Worm (Caenorhabditis elegans) whole organism, midembryonic: ENCODE measurements around the gene sra-27.

Source experiments
- T22C8.4 ChIP-seq: fragments of 200-800 bp; sonication (Bioruptor generic); IDR thresholded peaks from 2 replicates; pipeline ENCODE4 v1.3.6; 2022; ENCODE audit warnings: missing genetic modification characterization, missing compliant biosample characterization
- cog-1 ChIP-seq: sonication (generic microtip); optimal IDR thresholded peaks from 2 replicates; lab custom pipeline; 2016; ENCODE audit warnings: missing genetic modification characterization, missing compliant biosample characterization
- flt-1 ChIP-seq: fragments of 200-800 bp; sonication (Bioruptor generic); IDR thresholded peaks from 2 replicates; pipeline ENCODE4 v1.3.6; 2022; ENCODE audit warnings: missing genetic modification characterization, missing compliant biosample characterization
- klf-2 ChIP-seq: fragments of 200-800 bp; sonication (Bioruptor generic); conservative IDR thresholded peaks from 2 replicates; pipeline ENCODE4 v1.3.6; 2022; ENCODE audit warnings: missing genetic modification reagents, missing genetic modification characterization, missing compliant biosample characterization
- med-1 ChIP-seq: sonication (generic microtip); optimal IDR thresholded peaks from 2 replicates; lab custom pipeline; 2017; ENCODE audit warnings: missing genetic modification characterization, mild to moderate bottlenecking, missing compliant biosample characterization, antibody characterized with exemption, missing genetic modification reagents; ENCODE audit not compliant: insufficient read depth
- ref-1 ChIP-seq: fragments of 200-800 bp; sonication (Bioruptor generic); conservative IDR thresholded peaks from 2 replicates; pipeline ENCODE4 v1.3.6; 2022; ENCODE audit warnings: missing genetic modification reagents, missing genetic modification characterization, missing compliant biosample characterization
- tab-1 ChIP-seq: fragments of 200-800 bp; sonication (Bioruptor generic); IDR thresholded peaks from 2 replicates; pipeline ENCODE4 v1.3.6; 2022; ENCODE audit warnings: missing genetic modification characterization, missing compliant biosample characterization
- ztf-23 ChIP-seq: fragments of 200-800 bp; sonication (Bioruptor generic); IDR thresholded peaks from 2 replicates; pipeline ENCODE4 v1.3.6; 2022; ENCODE audit warnings: missing genetic modification reagents, missing genetic modification characterization, missing compliant biosample characterization
- ztf-29 ChIP-seq: fragments of 200-800 bp; sonication (Bioruptor generic); IDR thresholded peaks from 2 replicates; pipeline ENCODE4 v1.3.6; 2022; ENCODE audit warnings: missing genetic modification reagents, missing genetic modification characterization, missing compliant biosample characterization

The sra-27 gene

ce11 chrII:6568707-6569106 lies at the start of gene sra-27:
Gene sra-27 (plus strand): TSS chrII:6569007.
- TF ChIP-seq ref-1 (GFP tag; lab: Robert Waterston, UW) (no peak), flt-1 (no peak), klf-2 (GFP tag; lab: Robert Waterston, UW) (no peak), T22C8.4 (GFP tag; lab: Robert Waterston, UW) (no peak), ztf-29 (no peak), ztf-23 (GFP tag; lab: Robert Waterston, UW) (no peak), tab-1 (GFP tag; lab: Robert Waterston, UW) (no peak)

DNA sequence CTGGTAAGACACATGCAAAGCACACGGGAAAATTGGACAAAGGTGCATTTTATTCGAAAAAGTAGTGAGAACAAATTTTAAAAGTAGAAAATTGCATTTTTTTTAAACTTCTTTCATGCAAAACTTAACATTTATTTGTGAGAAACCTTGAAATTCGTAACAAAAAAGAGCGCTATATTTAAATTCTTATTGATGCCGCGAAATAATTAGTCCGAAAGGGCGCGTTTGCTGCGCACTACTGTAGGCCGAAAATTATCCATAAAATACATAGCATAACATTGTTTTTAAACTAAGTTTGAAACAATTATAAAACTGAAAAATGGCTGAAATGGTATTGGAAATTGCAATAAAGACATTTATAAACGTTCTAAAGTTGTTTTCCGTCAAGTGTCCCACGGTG lies 49.1 kb upstream of the sra-27 start:
- no peak for TF ChIP-seq klf-2 (GFP tag; lab: Robert Waterston, UW)
- no peak for TF ChIP-seq T22C8.4 (GFP tag; lab: Robert Waterston, UW)
- TF ChIP-seq flt-1: no peak
- TF ChIP-seq tab-1 (GFP tag; lab: Robert Waterston, UW): no peak
- no peak for TF ChIP-seq med-1 (GFP tag; lab: Kevin White, UChicago)
- no peak for TF ChIP-seq ztf-29
- TF ChIP-seq ref-1 (GFP tag; lab: Robert Waterston, UW): no peak
- no peak for TF ChIP-seq ztf-23 (GFP tag; lab: Robert Waterston, UW)
- TF ChIP-seq cog-1 (tag; lab: Kevin White, UChicago): no peak

DNA sequence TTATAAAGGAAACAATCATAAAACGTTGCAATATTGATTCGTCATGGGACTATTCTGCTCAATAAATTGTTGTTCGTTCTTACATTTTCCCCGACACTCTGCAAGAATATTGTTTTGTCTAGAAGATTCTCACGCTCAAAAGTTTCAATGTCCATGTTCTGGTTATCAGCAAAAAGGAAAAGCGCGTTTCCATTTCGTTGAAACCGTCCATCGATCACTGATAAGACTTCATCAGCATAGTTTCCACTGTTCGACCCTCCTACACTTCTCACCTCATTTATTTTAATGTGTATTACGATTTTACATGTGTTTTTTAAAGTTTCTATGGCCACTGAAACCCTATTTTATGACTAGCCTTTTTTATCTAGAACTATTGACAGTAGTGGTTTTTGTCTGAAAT lies 48.7 kb upstream of the sra-27 start:
- TF ChIP-seq med-1 (GFP tag; lab: Kevin White, UChicago): no peak
- TF ChIP-seq cog-1 (tag; lab: Kevin White, UChicago): no peak
- no peak for TF ChIP-seq flt-1
- TF ChIP-seq ztf-23 (GFP tag; lab: Robert Waterston, UW): no peak
- TF ChIP-seq tab-1 (GFP tag; lab: Robert Waterston, UW): no peak
- TF ChIP-seq T22C8.4 (GFP tag; lab: Robert Waterston, UW): no peak
- no peak for TF ChIP-seq klf-2 (GFP tag; lab: Robert Waterston, UW)
- no peak for TF ChIP-seq ztf-29
- no peak for TF ChIP-seq ref-1 (GFP tag; lab: Robert Waterston, UW)

DNA sequence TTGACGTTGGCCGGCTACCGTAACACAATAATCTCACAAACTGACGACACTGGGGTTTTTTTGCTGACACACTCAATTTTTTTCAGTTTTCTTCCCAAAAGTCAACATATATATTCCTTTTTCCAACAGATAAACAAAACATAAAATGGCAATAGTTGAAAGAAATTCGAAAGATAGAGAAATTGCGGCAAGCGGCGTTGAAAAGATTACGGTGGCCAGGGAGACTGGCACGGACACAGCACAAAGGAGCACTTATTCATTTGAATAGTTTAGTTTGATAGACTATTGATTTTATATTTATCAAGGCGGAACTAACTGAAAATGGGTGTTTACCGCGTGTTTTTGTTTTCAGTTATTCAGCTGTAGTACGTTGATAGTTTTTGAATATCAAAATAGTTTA lies 47.5 kb upstream of the sra-27 start, which contains the start of gene toe-2:
TSS of gene toe-2 (minus strand) at position 70 of the 400 bp plus-strand sequence.
- TF ChIP-seq med-1 (GFP tag; lab: Kevin White, UChicago) (no peak), flt-1 (no peak), ztf-23 (GFP tag; lab: Robert Waterston, UW) (no peak), ztf-29 (no peak), tab-1 (GFP tag; lab: Robert Waterston, UW) (no peak), ref-1 (GFP tag; lab: Robert Waterston, UW) (no peak), cog-1 (tag; lab: Kevin White, UChicago) (no peak), T22C8.4 (GFP tag; lab: Robert Waterston, UW) (no peak), klf-2 (GFP tag; lab: Robert Waterston, UW) (no peak)

DNA sequence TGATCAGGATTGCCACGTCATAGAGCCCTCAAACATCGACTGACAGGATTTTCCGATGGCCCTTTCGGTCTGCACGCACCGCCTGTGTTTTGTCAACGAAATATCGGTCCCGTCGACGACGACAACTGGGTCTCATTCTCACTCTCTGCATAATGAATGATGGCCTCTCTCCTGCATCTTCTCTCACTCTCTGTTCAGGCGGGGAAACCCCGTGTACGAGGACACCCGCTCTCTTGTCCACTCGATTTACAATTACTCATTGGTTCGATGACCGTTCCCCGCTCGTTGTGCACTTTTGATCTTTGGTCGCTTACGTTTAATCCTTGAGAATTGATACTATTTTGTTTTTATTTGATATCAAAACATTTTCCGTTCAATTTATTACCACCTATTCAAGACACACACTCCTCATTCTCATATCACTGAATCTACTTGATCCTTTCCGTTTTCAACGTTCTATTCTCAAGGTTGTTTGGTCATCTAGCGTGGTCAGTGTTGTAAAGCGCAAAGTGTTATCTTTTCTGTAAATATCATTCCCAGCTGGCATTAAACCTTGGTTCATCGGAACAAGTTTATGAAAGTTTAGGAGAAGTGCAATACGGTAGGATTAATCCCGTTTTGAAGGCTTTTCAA lies 46.1 kb upstream of the sra-27 start:
- TF ChIP-seq tab-1 (GFP tag; lab: Robert Waterston, UW): 0 out of 2 replicates have a peak, but pooled peaks have one; percentile 47
- no peak for TF ChIP-seq med-1 (GFP tag; lab: Kevin White, UChicago)
- TF ChIP-seq cog-1 (tag; lab: Kevin White, UChicago): peak; percentile 51
- TF ChIP-seq ztf-23 (GFP tag; lab: Robert Waterston, UW): 0 out of 2 replicates have a peak, but pooled peaks have one; percentile 69
- TF ChIP-seq flt-1: peak; percentile 70
- no peak for TF ChIP-seq ref-1 (GFP tag; lab: Robert Waterston, UW)
- no peak for TF ChIP-seq ztf-29
- no peak for TF ChIP-seq klf-2 (GFP tag; lab: Robert Waterston, UW)
- no peak for TF ChIP-seq T22C8.4 (GFP tag; lab: Robert Waterston, UW)

DNA sequence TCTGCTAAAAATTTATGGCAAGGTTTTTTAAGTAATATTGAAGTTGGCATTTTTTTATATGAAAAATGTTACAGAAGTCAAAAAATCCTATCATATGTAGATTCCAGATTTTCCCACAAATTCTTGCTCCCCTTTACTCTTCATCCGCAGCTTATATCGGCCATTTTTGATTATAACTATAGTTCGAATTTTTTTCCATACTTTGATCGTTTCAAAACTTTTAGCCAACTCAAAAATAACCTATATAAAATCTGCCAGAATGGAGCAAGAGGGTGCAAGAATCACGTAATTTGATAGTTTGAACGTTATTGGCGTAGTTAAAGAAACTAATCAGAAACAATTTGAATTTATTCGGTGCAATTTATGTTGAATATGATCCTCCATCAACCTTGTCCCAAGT lies 44.9 kb upstream of the sra-27 start:
- TF ChIP-seq klf-2 (GFP tag; lab: Robert Waterston, UW): no peak
- TF ChIP-seq flt-1: no peak
- TF ChIP-seq med-1 (GFP tag; lab: Kevin White, UChicago): no peak
- no peak for TF ChIP-seq ztf-23 (GFP tag; lab: Robert Waterston, UW)
- no peak for TF ChIP-seq tab-1 (GFP tag; lab: Robert Waterston, UW)
- no peak for TF ChIP-seq ztf-29
- TF ChIP-seq T22C8.4 (GFP tag; lab: Robert Waterston, UW): no peak
- TF ChIP-seq cog-1 (tag; lab: Kevin White, UChicago): no peak
- TF ChIP-seq ref-1 (GFP tag; lab: Robert Waterston, UW): no peak

DNA sequence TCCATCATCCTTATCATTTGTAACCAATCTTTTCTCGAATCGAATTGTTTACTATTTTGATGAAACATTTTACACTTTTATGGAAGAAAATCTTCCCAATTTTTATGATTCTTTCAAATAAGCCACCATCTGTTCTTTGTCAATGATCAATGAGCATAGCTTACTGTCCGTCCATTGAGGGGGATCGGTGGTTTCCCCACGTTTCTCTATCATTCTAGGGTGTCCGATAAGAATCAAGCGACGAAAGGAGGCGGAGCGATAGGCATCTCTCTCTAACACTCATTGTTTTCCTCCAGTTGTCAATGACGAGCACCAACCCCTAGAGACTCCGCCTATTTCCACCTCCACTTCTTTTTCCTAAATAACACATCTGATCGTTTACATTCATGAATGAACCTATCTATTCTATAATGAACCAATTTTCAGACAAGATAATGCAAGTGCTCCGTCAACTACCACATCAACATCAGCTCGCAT lies 44.3 kb upstream of the sra-27 start, which contains the start of gene C56E6.2:
TSS of gene C56E6.2 (plus strand) at position 427 of the 477 bp plus-strand sequence.
- TF ChIP-seq flt-1: no peak

DNA sequence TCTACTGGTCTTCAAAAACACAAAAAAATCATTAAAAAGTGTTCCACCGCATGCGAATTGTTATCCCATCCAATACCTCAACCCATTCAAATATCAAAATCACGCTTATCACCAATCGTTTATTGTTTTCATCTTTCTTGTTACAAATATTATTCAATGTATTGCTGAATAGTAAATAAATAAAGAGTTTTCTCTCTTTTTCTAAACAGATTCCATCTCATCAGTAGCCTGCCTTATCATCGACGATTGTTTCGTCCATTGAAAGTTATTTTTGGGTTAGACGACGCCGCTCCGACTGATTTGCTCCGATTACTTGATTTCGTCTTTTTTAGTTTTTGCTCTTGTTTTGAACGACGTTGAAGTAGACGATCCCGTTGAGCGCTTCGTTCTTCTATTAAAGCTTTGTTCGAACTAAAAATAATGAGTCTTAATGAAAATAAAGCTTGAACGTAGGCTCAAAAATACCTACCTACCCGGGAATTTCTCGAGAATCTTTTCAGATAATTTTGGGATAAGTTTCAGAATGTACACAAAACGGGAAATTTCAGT lies 42.6 kb upstream of the sra-27 start:
- no peak for TF ChIP-seq ref-1 (GFP tag; lab: Robert Waterston, UW)
- TF ChIP-seq tab-1 (GFP tag; lab: Robert Waterston, UW): no peak
- no peak for TF ChIP-seq ztf-23 (GFP tag; lab: Robert Waterston, UW)
- TF ChIP-seq flt-1: no peak
- TF ChIP-seq ztf-29: no peak
- TF ChIP-seq cog-1 (tag; lab: Kevin White, UChicago): no peak
- TF ChIP-seq med-1 (GFP tag; lab: Kevin White, UChicago): no peak
- TF ChIP-seq klf-2 (GFP tag; lab: Robert Waterston, UW): no peak
- TF ChIP-seq T22C8.4 (GFP tag; lab: Robert Waterston, UW): no peak

DNA sequence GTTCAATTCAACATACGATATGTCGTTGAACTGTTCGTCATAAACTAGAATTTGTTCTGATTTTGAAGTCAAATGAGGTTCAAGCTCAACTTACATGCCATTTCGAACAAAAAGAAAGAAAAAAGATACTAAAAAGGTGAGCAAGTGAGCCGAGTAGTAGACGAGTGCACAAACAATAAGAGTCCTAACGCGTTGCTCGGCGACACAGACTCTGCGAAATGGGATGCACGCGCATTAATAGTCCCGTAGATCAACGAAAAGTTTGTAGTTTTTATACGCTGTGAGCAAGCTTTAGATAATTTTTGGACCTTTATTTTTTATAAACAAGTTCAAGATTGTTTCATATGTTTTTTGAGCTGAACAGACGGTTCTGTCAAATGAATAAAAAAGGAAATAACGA lies 40.2 kb upstream of the sra-27 start, which contains the start of gene C56E6.4:
TSS of gene C56E6.4 (minus strand) at position 101 of the 400 bp plus-strand sequence.
- TF ChIP-seq flt-1 (no peak), T22C8.4 (GFP tag; lab: Robert Waterston, UW) (no peak), ztf-29 (no peak), ref-1 (GFP tag; lab: Robert Waterston, UW) (no peak), tab-1 (GFP tag; lab: Robert Waterston, UW) (no peak), med-1 (GFP tag; lab: Kevin White, UChicago) (no peak), klf-2 (GFP tag; lab: Robert Waterston, UW) (no peak), ztf-23 (GFP tag; lab: Robert Waterston, UW) (no peak), cog-1 (tag; lab: Kevin White, UChicago) (no peak)
